Worm (Caenorhabditis elegans): ENCODE measurements around the gene papl-1.

papl-1 gene

ce11 chrV:12780248-12780647, 20.7 kb upstream of the papl-1 start (continued):
- TF ChIP-seq aptf-3 (GFP tag; IDR thresholded peaks at IDR 0.05) (0 out of 2 replicates have a peak, but pooled peaks have one; percentile 26), C06A6.2 (GFP tag; conservative IDR thresholded peaks at IDR 0.05) (no peak), lin-26 (GFP tag; IDR thresholded peaks at IDR 0.05) (peak; percentile 97), F57A8.1 (GFP tag; optimal IDR thresholded peaks at IDR 0.05) (peak; percentile 68), K11D2.4 (GFP tag; IDR thresholded peaks at IDR 0.05) (no peak), hmg-20 (GFP tag; IDR thresholded peaks at IDR 0.05) (peak; percentile 53; the same call in 1 of the 2 replicates), snpc-4 (GFP tag; optimal IDR thresholded peaks at IDR 0.05) (peak; percentile 44), snpc-4 (tag; optimal IDR thresholded peaks at IDR 0.05) (peak in 1 of 4 experiments; percentile 68), mxl-1 (tag; optimal IDR thresholded peaks at IDR 0.05) (peak; percentile 72), lag-1 (GFP tag; IDR thresholded peaks at IDR 0.05) (no peak), ztf-22 (GFP tag; optimal IDR thresholded peaks at IDR 0.05) (peak; percentile 21), let-526 (GFP tag; IDR thresholded peaks at IDR 0.05) (peak; percentile 60; the same call in 1 of the 2 replicates), mcd-1 (GFP tag; IDR thresholded peaks at IDR 0.05) (peak; percentile 72), Y56A3A.18 (GFP tag; IDR thresholded peaks at IDR 0.05) (peak; percentile 79), snpc-1.1 (tag; optimal IDR thresholded peaks at IDR 0.05; ENCODE audit: insufficient read depth) (peak; percentile 2), dox-1 (GFP tag; IDR thresholded peaks at IDR 0.05) (no peak; the same call in 1 of the 2 replicates), lsy-27 (tag; optimal IDR thresholded peaks at IDR 0.05; ENCODE audit: borderline replicate concordance, insufficient read depth) (peak; percentile 82), athp-1 (tag; optimal IDR thresholded peaks at IDR 0.05) (peak; percentile 72), rpc-1 (optimal IDR thresholded peaks at IDR 0.05) (peak; percentile 87), rpc-1 (tag; optimal IDR thresholded peaks at IDR 0.05) (peak; percentile 89), tbp1 (GFP tag; optimal IDR thresholded peaks at IDR 0.05) (peak; percentile 99), egl-44 (GFP tag; IDR thresholded peaks at IDR 0.05) (no peak; the same call in 1 of the 2 replicates), egrh-3 (GFP tag; IDR thresholded peaks at IDR 0.05) (0 out of 2 replicates have a peak, but pooled peaks have one; percentile 45), die-1 (tag; optimal IDR thresholded peaks at IDR 0.05) (peak; percentile 89), T26A5.8 (tag; optimal IDR thresholded peaks at IDR 0.05) (peak; percentile 59), ceh-79 (tag; optimal IDR thresholded peaks at IDR 0.05) (peak; percentile 69), ets-4 (GFP tag; optimal IDR thresholded peaks at IDR 0.05) (peak; percentile 74), attf-5 (GFP tag; optimal IDR thresholded peaks at IDR 0.05) (peak; percentile 81), ztf-28 (GFP tag; IDR thresholded peaks at IDR 0.05) (no peak), attf-3 (GFP tag; conservative IDR thresholded peaks at IDR 0.05) (peak; percentile 65), rec-8 (tag; optimal IDR thresholded peaks at IDR 0.05) (peak; percentile 75 to 84), madf-10 (tag; optimal IDR thresholded peaks at IDR 0.05) (peak; percentile 47), hmg-1.2 (GFP tag; IDR thresholded peaks at IDR 0.05) (peak; percentile 76), him-1 (tag; optimal IDR thresholded peaks at IDR 0.05) (peak; percentile 76), Y67H2A.10 (GFP tag; conservative IDR thresholded peaks at IDR 0.05) (no peak), ama-1 (optimal IDR thresholded peaks at IDR 0.05) (no peak), ama-1 (GFP tag; optimal IDR thresholded peaks at IDR 0.05) (peak in 1 of 2 experiments; percentile 76), ceh-91 (GFP tag; IDR thresholded peaks at IDR 0.05) (peak; percentile 31; the same call in 1 of the 2 replicates), F39B2.1 (GFP tag; IDR thresholded peaks at IDR 0.05) (no peak), ztf-26 (tag; optimal IDR thresholded peaks at IDR 0.05) (peak; percentile 51), F23B12.7 (tag; optimal IDR thresholded peaks at IDR 0.05; ENCODE audit: insufficient read depth) (peak; percentile 83), mes-4 (tag; optimal IDR thresholded peaks at IDR 0.05) (peak; percentile 35), repo-1 (tag; optimal IDR thresholded peaks at IDR 0.05) (peak; percentile 15), gei-17 (GFP tag; optimal IDR thresholded peaks at IDR 0.05) (peak; percentile 13), Y79H2A.3 (GFP tag; conservative IDR thresholded peaks at IDR 0.05) (peak; percentile 84), cebp-2 (GFP tag; IDR thresholded peaks at IDR 0.05) (peak; percentile 80; the same call in 1 of the 2 replicates), ZK185.1 (tag; optimal IDR thresholded peaks at IDR 0.05; ENCODE audit: poor library complexity, severe bottlenecking) (peak; percentile 69), ztf-25 (GFP tag; IDR thresholded peaks at IDR 0.05) (peak; percentile 85), ceh-100 (GFP tag; IDR thresholded peaks at IDR 0.05) (no peak)

All from whole organism, young adult.